Fruit fly (Drosophila melanogaster) whole organism, adult: ENCODE measurements around the gene dib.

Source experiments
- CG14711 ChIP-seq: fragments of 200-800 bp; sonication (Bioruptor generic); optimal IDR thresholded peaks from 2 replicates; lab custom pipeline; 2018; ENCODE audit warnings: missing biosample characterization, mild to moderate bottlenecking, missing genetic modification characterization, moderate library complexity
- CG33017 ChIP-seq: fragments of 200-800 bp; sonication (Bioruptor generic); optimal IDR thresholded peaks from 2 replicates; lab custom pipeline; 2018; ENCODE audit warnings: missing biosample characterization, mild to moderate bottlenecking, missing genetic modification characterization, moderate library complexity
- CG5204 ChIP-seq: fragments of 200-800 bp; sonication (Bioruptor generic); optimal IDR thresholded peaks from 2 replicates; lab custom pipeline; 2016; ENCODE audit warnings: missing biosample characterization, missing genetic modification characterization
- CG7045 ChIP-seq: fragments of 200-800 bp; sonication (Bioruptor generic); optimal IDR thresholded peaks from 2 replicates; lab custom pipeline; 2017; ENCODE audit warnings: missing biosample characterization, mild to moderate bottlenecking, missing genetic modification characterization
- CG7101 ChIP-seq: fragments of 200-800 bp; sonication (Bioruptor generic); optimal IDR thresholded peaks from 2 replicates; lab custom pipeline; 2018; ENCODE audit warnings: missing biosample characterization, mild to moderate bottlenecking, missing genetic modification characterization, moderate library complexity
- Clk ChIP-seq: fragments of 200-800 bp; sonication (Bioruptor generic); optimal IDR thresholded peaks from 2 replicates; lab custom pipeline; 2017; ENCODE audit warnings: missing biosample characterization, missing genetic modification characterization
- Mnt ChIP-seq: fragments of 200-800 bp; sonication (Bioruptor generic); optimal IDR thresholded peaks from 2 replicates; lab custom pipeline; 2016; ENCODE audit warnings: missing biosample characterization, mild to moderate bottlenecking, missing genetic modification characterization
- bab1 ChIP-seq: fragments of 200-800 bp; sonication (Bioruptor generic); optimal IDR thresholded peaks from 3 replicates; lab custom pipeline; 2019; ENCODE audit warnings: missing biosample characterization, mild to moderate bottlenecking, missing genetic modification characterization, moderate library complexity
- kay ChIP-seq: fragments of 200-800 bp; sonication (Bioruptor generic); peaks from one replicate; lab custom pipeline; 2016; ENCODE audit warnings: missing biosample characterization, missing genetic modification characterization, borderline replicate concordance
- pad ChIP-seq: fragments of 200-800 bp; sonication (Bioruptor generic); optimal IDR thresholded peaks from 3 replicates; lab custom pipeline; 2017; ENCODE audit warnings: missing biosample characterization, missing genetic modification characterization, mild to moderate bottlenecking, moderate library complexity, missing genetic modification reagents
- tj ChIP-seq: fragments of 200-800 bp; sonication (Bioruptor generic); optimal IDR thresholded peaks from 3 replicates; lab custom pipeline; 2017; ENCODE audit warnings: missing biosample characterization, mild to moderate bottlenecking, missing genetic modification characterization, moderate library complexity

DNA sequence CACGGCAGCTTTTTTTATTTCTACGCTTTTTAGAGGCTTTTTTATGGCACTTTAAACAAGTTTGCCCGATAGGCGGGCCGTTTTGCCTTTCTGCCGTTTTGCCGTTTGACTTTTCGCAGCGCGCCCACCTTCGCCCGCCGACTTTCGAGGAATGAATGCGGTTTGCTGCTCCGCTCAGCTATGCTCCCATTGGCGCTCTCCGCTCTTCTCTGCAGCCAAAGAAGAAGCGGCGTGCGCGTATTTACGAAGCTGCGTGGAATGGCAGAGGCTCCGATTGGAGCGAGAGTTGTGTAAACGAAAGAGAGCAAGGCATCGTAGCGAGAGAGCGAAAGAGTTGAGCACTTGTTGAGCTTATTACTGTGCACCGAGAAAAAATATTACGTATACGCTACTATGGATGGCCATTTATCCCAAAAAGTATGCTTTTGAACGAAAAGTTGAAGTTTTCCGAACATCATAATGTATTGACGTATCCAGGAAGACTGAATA lies 9.5 kb downstream of the dib start, which contains the start of gene wit:
- peak; percentile 83 for TF ChIP-seq Mnt (GFP tag; lab: Kevin White, UChicago)
- TF ChIP-seq CG7045: peak; percentile 9
- peak; percentile 42 for TF ChIP-seq CG7101
- no peak for TF ChIP-seq pad (GFP tag; lab: Kevin White, UChicago)
- no peak for TF ChIP-seq CG5204 (GFP tag; lab: Kevin White, UChicago)
- peak; percentile 48 for TF ChIP-seq Clk (GFP tag; lab: Kevin White, UChicago)
- TF ChIP-seq CG14711 (tag; lab: Kevin White, UChicago): peak; percentile 14
- TF ChIP-seq bab1 (GFP tag; lab: Kevin White, UChicago): peak; percentile 32
- no peak for TF ChIP-seq kay
- peak; percentile 75 for TF ChIP-seq CG33017 (tag; lab: Kevin White, UChicago)
- TF ChIP-seq tj (GFP tag; lab: Kevin White, UChicago): peak; percentile 73
